Fruit fly (Drosophila melanogaster) whole organism, prepupa: ENCODE results near the gene DNaseII.

Experiments
- Blimp-1 ChIP-seq: fragments of 200-800 bp; sonication (Bioruptor generic); optimal IDR thresholded peaks from 3 replicates; lab custom pipeline; 2017; ENCODE audit warnings: missing biosample characterization, missing genetic modification characterization, mild to moderate bottlenecking, moderate library complexity, missing genetic modification reagents
- CG11762 ChIP-seq: fragments of 200-800 bp; sonication (Bioruptor generic); optimal IDR thresholded peaks from 3 replicates; lab custom pipeline; 2016; ENCODE audit warnings: missing biosample characterization, missing genetic modification characterization; ENCODE audit not compliant: insufficient read depth
- CG32006 ChIP-seq: fragments of 200-800 bp; sonication (Bioruptor generic); optimal IDR thresholded peaks from 3 replicates; lab custom pipeline; 2017; ENCODE audit warnings: missing biosample characterization, mild to moderate bottlenecking, missing genetic modification characterization
- CG6163 ChIP-seq: fragments of 200-800 bp; sonication (Bioruptor generic); IDR thresholded peaks from 3 replicates; pipeline ENCODE4 v1.3.6; 2022; ENCODE audit warnings: missing biosample characterization, missing genetic modification characterization
- CG7368 ChIP-seq: fragments of 200-800 bp; sonication (Bioruptor generic); optimal IDR thresholded peaks from 3 replicates; lab custom pipeline; 2016; ENCODE audit warnings: missing biosample characterization, missing genetic modification characterization
- CG8319 ChIP-seq: fragments of 200-800 bp; sonication (Bioruptor generic); optimal IDR thresholded peaks from 3 replicates; lab custom pipeline; 2016; ENCODE audit warnings: missing biosample characterization, missing genetic modification characterization
- CG9139 ChIP-seq: fragments of 200-800 bp; sonication (Bioruptor generic); optimal IDR thresholded peaks from 3 replicates; lab custom pipeline; 2017; ENCODE audit warnings: missing biosample characterization, mild to moderate bottlenecking, missing genetic modification characterization
- Eip75B ChIP-seq: fragments of 200-800 bp; sonication (Bioruptor generic); optimal IDR thresholded peaks from 3 replicates; lab custom pipeline; 2016; ENCODE audit warnings: missing biosample characterization, missing genetic modification characterization
- Hr39 ChIP-seq: fragments of 200-800 bp; sonication (Bioruptor generic); optimal IDR thresholded peaks from 2 replicates; lab custom pipeline; 2016; ENCODE audit warnings: missing biosample characterization, missing genetic modification characterization
- Lpt ChIP-seq: fragments of 200-800 bp; sonication (Bioruptor generic); optimal IDR thresholded peaks from 3 replicates; lab custom pipeline; 2016; ENCODE audit warnings: missing biosample characterization, missing genetic modification characterization
- OdsH ChIP-seq: fragments of 200-800 bp; sonication (Bioruptor generic); optimal IDR thresholded peaks from 3 replicates; lab custom pipeline; 2016; ENCODE audit warnings: missing biosample characterization, missing genetic modification characterization
- Sox102F ChIP-seq: fragments of 200-800 bp; sonication (Bioruptor generic); optimal IDR thresholded peaks from 2 replicates; lab custom pipeline; 2016; ENCODE audit warnings: missing biosample characterization, mild to moderate bottlenecking, missing genetic modification characterization
- dsx ChIP-seq: fragments of 200-800 bp; optimal IDR thresholded peaks from 3 replicates; lab custom pipeline; 2019; ENCODE audit warnings: missing biosample characterization, mild to moderate bottlenecking, missing genetic modification characterization, moderate library complexity; ENCODE audit not compliant: poor library complexity, severe bottlenecking
- ss ChIP-seq, 2 experiments: fragments of 200-800 bp; sonication (Bioruptor generic); optimal IDR thresholded peaks; 2 replicates in 1 of 2; 3 replicates in 1 of 2; lab custom pipeline; 2017 to 2018; ENCODE audit warnings: mild to moderate bottlenecking in 2 of 2, missing biosample characterization in 2 of 2, missing genetic modification characterization in 2 of 2, moderate library complexity in 1 of 2

- no peak for TF ChIP-seq Blimp-1 (GFP tag; lab: Kevin White, UChicago)
- TF ChIP-seq CG7368 (GFP tag; lab: Kevin White, UChicago) = no peak
- no peak for TF ChIP-seq Lpt (GFP tag; lab: Kevin White, UChicago)
- TF ChIP-seq CG9139 (GFP tag; lab: Kevin White, UChicago) = no peak
- no peak for TF ChIP-seq Eip75B
- TF ChIP-seq CG8319 = no peak
- TF ChIP-seq Hr39 (GFP tag; lab: Kevin White, UChicago) = no peak
- no peak for TF ChIP-seq ss (GFP tag; optimal IDR thresholded peaks at IDR 0.05; lab: Kevin White, UChicago)
- TF ChIP-seq OdsH = no peak
- no peak for TF ChIP-seq dsx (GFP tag; lab: Kevin White, UChicago)
- no peak for TF ChIP-seq CG6163 (GFP tag; lab: Robert Waterston, UW)
- TF ChIP-seq CG11762 (GFP tag; lab: Kevin White, UChicago) = no peak
- TF ChIP-seq Sox102F = no peak
- no peak for TF ChIP-seq CG32006
Measured at dm6 chr3R:18060551-18060950, 41.4 kb downstream of the DNaseII start.
